Fruit fly (Drosophila melanogaster): ENCODE data around the gene Ir7c.

dm6 chrX:7892539-7892899 lies 18.3 kb downstream of the Ir7c start:
- TF ChIP-seq Hr96 (GFP tag; optimal IDR thresholded peaks at IDR 0.05): no peak
- TF ChIP-seq kay (GFP tag; ENCODE audit: borderline replicate concordance): no peak
- no peak for TF ChIP-seq Clk (GFP tag; optimal IDR thresholded peaks at IDR 0.05)
- TF ChIP-seq cnc (optimal IDR thresholded peaks at IDR 0.05): no peak
- TF ChIP-seq CG14711 (tag; optimal IDR thresholded peaks at IDR 0.05): no peak
